Worm (Caenorhabditis elegans) whole organism, L1 larva: Measurements from ENCODE around the gene C47E12.12.
A peak's percentile ranks its signal among the peaks of the same experiment; 100 is the strongest.

Source experiments
- C04F5.9 ChIP-seq: sonication (generic microtip); optimal IDR thresholded peaks from 2 replicates; lab custom pipeline; 2016; ENCODE audit warnings: missing genetic modification characterization, missing compliant biosample characterization
- C34B4.2 ChIP-seq: sonication (generic microtip); optimal IDR thresholded peaks from 2 replicates; lab custom pipeline; 2017; ENCODE audit warnings: mild to moderate bottlenecking, missing genetic modification characterization, missing compliant biosample characterization
- F16B12.6 ChIP-seq: fragments of 150-350 bp; optimal IDR thresholded peaks from 2 replicates; lab custom pipeline; 2014; ENCODE audit warnings: missing biosample characterization, missing genetic modification characterization
- aha-1 ChIP-seq: fragments of 150-350 bp; optimal IDR thresholded peaks from 2 replicates; lab custom pipeline; 2014; ENCODE audit warnings: missing biosample characterization, missing genetic modification characterization
- ceh-8 ChIP-seq: fragments of 200-800 bp; sonication (Bioruptor generic); optimal IDR thresholded peaks from 2 replicates; lab custom pipeline; 2018; ENCODE audit warnings: mild to moderate bottlenecking, missing genetic modification characterization, moderate library complexity, missing compliant biosample characterization
- ceh-82 ChIP-seq, 3 experiments: fragments of 150-350 bp in 1 of 3; sonication (generic microtip) in 2 of 3; optimal IDR thresholded peaks; 2 replicates each; lab custom pipeline; 2014 to 2017; ENCODE audit warnings: missing biosample characterization in 3 of 3, missing genetic modification characterization in 3 of 3
- dpl-1 ChIP-seq, 3 experiments: fragments of 150-350 bp in 2 of 3; sonication (generic microtip) in 1 of 3; optimal IDR thresholded peaks; 2 replicates each; lab custom pipeline; 2014 to 2017; ENCODE audit warnings: missing biosample characterization in 3 of 3, missing genetic modification characterization in 3 of 3, missing genetic modification reagents in 3 of 3
- dsc-1 ChIP-seq: sonication (generic microtip); optimal IDR thresholded peaks from 2 replicates; lab custom pipeline; 2016; ENCODE audit warnings: mild to moderate bottlenecking, missing genetic modification characterization, missing compliant biosample characterization
- efl-1 ChIP-seq, 4 experiments: fragments of 150-350 bp; optimal IDR thresholded peaks in 3 of 4; peaks in 1 of 4; 1 replicate in 1 of 4; 2 replicates in 3 of 4; lab custom pipeline; 2014; ENCODE audit warnings: missing biosample characterization in 2 of 4, missing genetic modification characterization in 2 of 4, missing genetic modification reagents in 2 of 4
- elt-3 ChIP-seq, 6 experiments: fragments of 150-350 bp in 1 of 6; sonication (generic microtip); optimal IDR thresholded peaks; 2 replicates each; lab custom pipeline; 2017 to 2018; ENCODE audit warnings: missing biosample characterization in 6 of 6, missing genetic modification characterization in 6 of 6, inconsistent platforms in 1 of 6
- ets-5 ChIP-seq: fragments of 200-800 bp; sonication (Bioruptor generic); IDR thresholded peaks from 2 replicates; pipeline ENCODE4 v1.3.6; 2022; ENCODE audit warnings: missing genetic modification characterization, missing compliant biosample characterization
- fkh-10 ChIP-seq: sonication (generic microtip); optimal IDR thresholded peaks from 2 replicates; lab custom pipeline; 2017; ENCODE audit warnings: missing biosample characterization, missing genetic modification reagents, missing genetic modification characterization
- grh-1 ChIP-seq: fragments of 200-800 bp; sonication (Bioruptor generic); IDR thresholded peaks from 2 replicates; pipeline ENCODE4 v1.3.6; 2022; ENCODE audit warnings: missing genetic modification reagents, missing genetic modification characterization, missing compliant biosample characterization
- hlh-4 ChIP-seq: sonication (generic microtip); optimal IDR thresholded peaks from 2 replicates; lab custom pipeline; 2016; ENCODE audit warnings: mild to moderate bottlenecking, missing genetic modification characterization, missing compliant biosample characterization
- hpl-2 ChIP-seq: fragments of 150-350 bp; optimal IDR thresholded peaks from 2 replicates; lab custom pipeline; 2014; ENCODE audit warnings: missing biosample characterization, missing genetic modification reagents, missing genetic modification characterization
- isw-1 ChIP-seq: fragments of 200-800 bp; sonication (Bioruptor generic); IDR thresholded peaks from 2 replicates; pipeline ENCODE4 v1.3.6; 2022; ENCODE audit warnings: missing genetic modification characterization, missing compliant biosample characterization
- jun-1 ChIP-seq: fragments of 150-350 bp; optimal IDR thresholded peaks from 2 replicates; lab custom pipeline; 2014; ENCODE audit warnings: missing biosample characterization, missing genetic modification reagents, missing genetic modification characterization
- lin-15B ChIP-seq: fragments of 150-350 bp; sonication (generic microtip); optimal IDR thresholded peaks from 3 replicates; lab custom pipeline; 2014; ENCODE audit warnings: missing biosample characterization, missing genetic modification characterization
- lin-35 ChIP-seq, 2 experiments: fragments of 150-350 bp; optimal IDR thresholded peaks; 2 replicates each; lab custom pipeline; 2014; ENCODE audit warnings: missing biosample characterization in 2 of 2, missing genetic modification characterization in 2 of 2, missing genetic modification reagents in 2 of 2
- lin-39 ChIP-seq: fragments of 150-350 bp; optimal IDR thresholded peaks from 2 replicates; lab custom pipeline; 2014; ENCODE audit warnings: missing biosample characterization, missing genetic modification reagents, missing genetic modification characterization
- lsy-2 ChIP-seq, 2 experiments: fragments of 150-350 bp; optimal IDR thresholded peaks; 2 replicates each; lab custom pipeline; 2014; ENCODE audit warnings: missing biosample characterization in 2 of 2, missing genetic modification characterization in 2 of 2
- mdl-1 ChIP-seq, 2 experiments: fragments of 150-350 bp; optimal IDR thresholded peaks; 2 replicates each; lab custom pipeline; 2014 to 2017; ENCODE audit warnings: missing biosample characterization in 2 of 2, missing genetic modification characterization in 2 of 2, inconsistent platforms in 1 of 2
- mef-2 ChIP-seq: fragments of 150-350 bp; optimal IDR thresholded peaks from 2 replicates; lab custom pipeline; 2014; ENCODE audit warnings: missing biosample characterization, missing genetic modification characterization
- mep-1 ChIP-seq: fragments of 150-350 bp; optimal IDR thresholded peaks from 2 replicates; lab custom pipeline; 2014; ENCODE audit warnings: missing biosample characterization, missing genetic modification characterization
- nhr-19 ChIP-seq: fragments of 200-800 bp; sonication (Bioruptor generic); conservative IDR thresholded peaks from 2 replicates; pipeline ENCODE4 v1.3.6; 2022; ENCODE audit warnings: missing genetic modification characterization, missing compliant biosample characterization
- nhr-47 ChIP-seq: sonication (generic microtip); optimal IDR thresholded peaks from 2 replicates; lab custom pipeline; 2016; ENCODE audit warnings: mild to moderate bottlenecking, missing genetic modification characterization, moderate library complexity, missing compliant biosample characterization
- nhr-71 ChIP-seq: sonication (generic microtip); optimal IDR thresholded peaks from 2 replicates; lab custom pipeline; 2016; ENCODE audit warnings: mild to moderate bottlenecking, missing genetic modification characterization, moderate library complexity, missing compliant biosample characterization
- nhr-84 ChIP-seq: sonication (generic microtip); optimal IDR thresholded peaks from 2 replicates; lab custom pipeline; 2017; ENCODE audit warnings: missing biosample characterization, missing genetic modification characterization
- nhr-85 ChIP-seq: sonication (generic microtip); peaks from one replicate; lab custom pipeline; 2016; ENCODE audit warnings: missing genetic modification characterization, inconsistent platforms, missing compliant biosample characterization
- pax-3 ChIP-seq: fragments of 200-800 bp; sonication (Bioruptor generic); optimal IDR thresholded peaks from 2 replicates; lab custom pipeline; 2018; ENCODE audit warnings: mild to moderate bottlenecking, missing genetic modification characterization, moderate library complexity, missing compliant biosample characterization
- pqm-1 ChIP-seq: sonication (generic microtip); optimal IDR thresholded peaks from 3 replicates; lab custom pipeline; 2017; ENCODE audit warnings: missing biosample characterization, missing genetic modification characterization
- skn-1 ChIP-seq: fragments of 150-350 bp; optimal IDR thresholded peaks from 2 replicates; lab custom pipeline; 2014; ENCODE audit warnings: missing biosample characterization, missing genetic modification characterization
- snpc-4 ChIP-seq: fragments of 150-350 bp; optimal IDR thresholded peaks from 2 replicates; lab custom pipeline; 2014; ENCODE audit warnings: missing biosample characterization, missing genetic modification characterization
- snu-23 ChIP-seq: sonication (generic microtip); optimal IDR thresholded peaks from 2 replicates; lab custom pipeline; 2016; ENCODE audit warnings: missing genetic modification characterization, missing compliant biosample characterization
- sox-4 ChIP-seq: sonication (generic microtip); optimal IDR thresholded peaks from 2 replicates; lab custom pipeline; 2016; ENCODE audit warnings: missing genetic modification characterization, missing compliant biosample characterization
- swsn-7 ChIP-seq: sonication (generic microtip); optimal IDR thresholded peaks from 2 replicates; lab custom pipeline; 2016; ENCODE audit warnings: missing genetic modification characterization, missing compliant biosample characterization
- tbx-2 ChIP-seq: sonication (generic microtip); optimal IDR thresholded peaks from 2 replicates; lab custom pipeline; 2016; ENCODE audit warnings: missing genetic modification characterization, missing compliant biosample characterization
- tlp-1 ChIP-seq: fragments of 150-350 bp; optimal IDR thresholded peaks from 2 replicates; lab custom pipeline; 2014; ENCODE audit warnings: missing biosample characterization, missing genetic modification characterization
- unc-130 ChIP-seq: fragments of 150-350 bp; optimal IDR thresholded peaks from 2 replicates; lab custom pipeline; 2017; ENCODE audit warnings: missing biosample characterization, missing genetic modification characterization, inconsistent platforms
- unc-62 ChIP-seq: fragments of 150-350 bp; optimal IDR thresholded peaks from 2 replicates; lab custom pipeline; 2014; ENCODE audit warnings: missing biosample characterization, missing genetic modification reagents, missing genetic modification characterization
- vab-15 ChIP-seq: sonication (generic microtip); optimal IDR thresholded peaks from 2 replicates; lab custom pipeline; 2017; ENCODE audit warnings: missing genotype, mild to moderate bottlenecking, missing genetic modification characterization, missing compliant biosample characterization
- xbp-1 ChIP-seq: sonication (generic microtip); optimal IDR thresholded peaks from 2 replicates; lab custom pipeline; 2016; ENCODE audit warnings: missing genetic modification characterization, missing compliant biosample characterization
- zag-1 ChIP-seq: fragments of 150-350 bp; optimal IDR thresholded peaks from 2 replicates; lab custom pipeline; 2014; ENCODE audit warnings: missing biosample characterization, missing genetic modification characterization
- ztf-11 ChIP-seq, 2 experiments: sonication (generic microtip); optimal IDR thresholded peaks; 2 replicates each; lab custom pipeline; 2016 to 2017; ENCODE audit warnings: missing genetic modification characterization in 2 of 2, missing biosample characterization in 1 of 2, missing compliant biosample characterization in 1 of 2
- ztf-4 ChIP-seq: fragments of 150-350 bp; optimal IDR thresholded peaks from 2 replicates; lab custom pipeline; 2014; ENCODE audit warnings: missing biosample characterization, missing genetic modification characterization

C47E12.12 gene

DNA sequence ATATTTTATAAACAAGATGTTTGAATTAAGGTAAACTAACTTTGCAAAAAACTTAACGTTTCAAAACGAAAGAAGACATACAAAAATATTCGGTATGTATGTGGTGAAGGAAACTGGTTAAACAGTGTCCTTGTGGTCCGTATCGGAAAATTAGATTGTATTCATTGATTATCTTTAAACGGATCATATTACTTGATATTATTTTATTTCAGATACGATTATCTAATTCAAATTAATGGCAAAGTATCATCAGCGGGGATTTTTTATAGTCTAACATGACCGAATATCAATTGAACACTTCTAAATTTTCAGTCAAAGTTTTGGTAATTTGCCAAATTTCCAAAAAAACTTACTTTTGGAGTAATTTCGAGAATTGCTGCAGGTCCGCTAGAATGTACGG, 34.3 kb upstream of the C47E12.12 start, which contains the start of gene C47E12.13:
C47E12.13 (minus strand) TSS at position 101 of the 400 bp plus-strand sequence.
- TF ChIP-seq unc-130 (tag; lab: Kevin White, UChicago) (no peak), nhr-71 (tag; lab: Kevin White, UChicago) (no peak), jun-1 (tag; lab: Kevin White, UChicago) (no peak), pax-3 (tag; lab: Kevin White, UChicago) (no peak), hpl-2 (GFP tag; lab: Kevin White, UChicago) (no peak), mep-1 (tag; lab: Kevin White, UChicago) (no peak), tlp-1 (tag; lab: Kevin White, UChicago) (no peak), tbx-2 (tag; lab: Kevin White, UChicago) (no peak), unc-62 (no peak), lin-15B (tag; lab: Kevin White, UChicago) (no peak), vab-15 (tag; lab: Kevin White, UChicago) (no peak), aha-1 (no peak), isw-1 (no peak), grh-1 (GFP tag; lab: Robert Waterston, UW) (no peak), hlh-4 (tag; lab: Kevin White, UChicago) (no peak), nhr-84 (tag; lab: Kevin White, UChicago) (no peak), nhr-19 (GFP tag; lab: Robert Waterston, UW) (no peak), ztf-4 (tag; lab: Kevin White, UChicago) (no peak)

DNA sequence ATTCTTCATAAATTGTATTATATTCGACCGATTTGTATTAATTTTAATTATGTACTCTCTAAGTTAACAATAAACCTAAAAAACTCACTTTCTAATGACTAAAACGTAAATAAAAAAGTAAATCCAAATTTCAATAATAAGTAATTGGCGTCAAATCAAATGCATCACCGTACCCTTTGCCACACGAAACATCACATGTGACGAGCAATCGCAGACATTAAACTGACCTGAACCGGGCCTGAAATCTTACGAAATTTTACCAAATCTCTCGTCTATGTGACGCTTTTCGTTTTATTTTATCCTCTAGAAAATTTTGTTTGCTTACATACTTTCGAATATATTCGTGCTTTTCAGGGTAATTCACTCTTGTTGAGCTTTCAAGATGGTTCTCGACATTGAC, 30.8 kb upstream of the C47E12.12 start, which contains the start of the genes C47E12.2 and sars-1:
C47E12.2 (minus strand) TSS at position 131 of the 400 bp plus-strand sequence.
sars-1 (plus strand) TSS at position 355 of the 400 bp plus-strand sequence.
- TF ChIP-seq mdl-1 (tag; optimal IDR thresholded peaks at IDR 0.05; lab: Kevin White, UChicago) (peak in 1 of 2 experiments; percentile 12), snu-23 (GFP tag; lab: Kevin White, UChicago) (peak; percentile 37), snpc-4 (tag; lab: Kevin White, UChicago) (no peak), lin-35 (GFP tag; optimal IDR thresholded peaks at IDR 0.05; lab: Kevin White, UChicago) (peak; percentile 31 to 47), nhr-47 (peak; percentile 22), elt-3 (tag; optimal IDR thresholded peaks at IDR 0.05; lab: Kevin White, UChicago) (no peak), dpl-1 (GFP tag; optimal IDR thresholded peaks at IDR 0.05; lab: Kevin White, UChicago) (peak in 2 of 3 experiments; percentile 11 to 46), lsy-2 (tag; optimal IDR thresholded peaks at IDR 0.05; lab: Kevin White, UChicago) (peak; percentile 81 to 96), skn-1 (tag; lab: Kevin White, UChicago) (peak; percentile 82), nhr-85 (tag; lab: Kevin White, UChicago) (no peak), F16B12.6 (tag; lab: Kevin White, UChicago) (peak; percentile 87), ceh-82 (tag; optimal IDR thresholded peaks at IDR 0.05; lab: Kevin White, UChicago) (peak in 1 of 3 experiments; percentile 24), C34B4.2 (tag; lab: Kevin White, UChicago) (no peak), nhr-71 (tag; lab: Kevin White, UChicago) (peak; percentile 9), C04F5.9 (tag; lab: Kevin White, UChicago) (no peak), lin-15B (tag; lab: Kevin White, UChicago) (peak; percentile 20), efl-1 (optimal IDR thresholded peaks at IDR 0.05; lab: Kevin White, UChicago) (peak; percentile 37 to 44), efl-1 (GFP tag; optimal IDR thresholded peaks at IDR 0.05 in 1 of 2; lab: Kevin White, UChicago) (peak; percentile 27 to 94)

DNA sequence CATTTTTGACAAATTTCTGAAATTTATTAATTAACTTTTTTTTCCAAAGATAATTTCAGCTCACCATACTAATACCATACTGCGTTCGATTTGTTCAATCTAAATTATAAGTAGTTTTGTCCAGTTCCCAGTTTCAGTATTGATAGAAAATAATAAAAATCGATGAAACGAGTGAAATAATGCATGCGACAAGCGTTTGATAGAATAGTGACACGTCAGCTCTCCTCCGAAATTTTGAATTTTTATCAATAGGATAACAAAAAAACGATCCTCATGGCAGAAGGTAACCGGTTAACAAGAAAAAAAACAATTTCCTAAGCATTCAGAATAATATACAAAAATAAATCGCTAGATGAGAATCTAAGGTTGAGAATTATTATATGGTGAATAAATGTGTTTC, 29.2 kb upstream of the C47E12.12 start, which contains the start of gene C47E12.3:
C47E12.3 (minus strand) TSS at position 101 of the 400 bp plus-strand sequence.
- TF ChIP-seq ets-5 (GFP tag; lab: Robert Waterston, UW) = no peak
- TF ChIP-seq xbp-1 (tag; lab: Kevin White, UChicago) = no peak
- no peak for TF ChIP-seq lin-39 (tag; lab: Kevin White, UChicago)
- no peak for TF ChIP-seq mef-2 (tag; lab: Kevin White, UChicago)
- TF ChIP-seq mdl-1 (tag; optimal IDR thresholded peaks at IDR 0.05; lab: Kevin White, UChicago) = no peak
- no peak for TF ChIP-seq dsc-1 (tag; lab: Kevin White, UChicago)
- no peak for TF ChIP-seq ceh-8 (GFP tag; lab: Kevin White, UChicago)
- TF ChIP-seq unc-62 = no peak
- no peak for TF ChIP-seq zag-1 (tag; lab: Kevin White, UChicago)
- no peak for TF ChIP-seq nhr-47
- no peak for TF ChIP-seq fkh-10
- TF ChIP-seq lin-15B (tag; lab: Kevin White, UChicago) = no peak
- TF ChIP-seq ztf-11 (tag; optimal IDR thresholded peaks at IDR 0.05; lab: Kevin White, UChicago) = no peak
- TF ChIP-seq snu-23 (GFP tag; lab: Kevin White, UChicago) = no peak
- TF ChIP-seq pqm-1 (tag; lab: Kevin White, UChicago) = no peak
- TF ChIP-seq sox-4 (tag; lab: Kevin White, UChicago) = no peak
- no peak for TF ChIP-seq dpl-1 (GFP tag; optimal IDR thresholded peaks at IDR 0.05; lab: Kevin White, UChicago)
- TF ChIP-seq efl-1 (optimal IDR thresholded peaks at IDR 0.05; lab: Kevin White, UChicago) = no peak
- TF ChIP-seq efl-1 (GFP tag; optimal IDR thresholded peaks at IDR 0.05 in 1 of 2; lab: Kevin White, UChicago) = no peak
- no peak for TF ChIP-seq swsn-7 (tag; lab: Kevin White, UChicago)
- TF ChIP-seq ztf-4 (tag; lab: Kevin White, UChicago) = no peak
